Fruit fly (Drosophila melanogaster): ENCODE measurements around the gene phtm.

The phtm gene

dm6 chrX:18695603-18696002 is 10.0 kb downstream of the phtm start:
- TF ChIP-seq pad (GFP tag; optimal IDR thresholded peaks at IDR 0.05), result no peak
- no peak for TF ChIP-seq tj (GFP tag; optimal IDR thresholded peaks at IDR 0.05)
- no peak for TF ChIP-seq CG5204 (GFP tag; optimal IDR thresholded peaks at IDR 0.05)
- no peak for TF ChIP-seq CG12768 (GFP tag; optimal IDR thresholded peaks at IDR 0.05)
- TF ChIP-seq cnc (optimal IDR thresholded peaks at IDR 0.05), result no peak
- no peak for TF ChIP-seq Hr96 (GFP tag; optimal IDR thresholded peaks at IDR 0.05)

- TF ChIP-seq tj (GFP tag; optimal IDR thresholded peaks at IDR 0.05) (peak; percentile 98), Hr96 (GFP tag; optimal IDR thresholded peaks at IDR 0.05) (no peak), cic (GFP tag; optimal IDR thresholded peaks at IDR 0.05) (no peak), Crg-1 (GFP tag; optimal IDR thresholded peaks at IDR 0.05) (no peak), pad (GFP tag; optimal IDR thresholded peaks at IDR 0.05) (no peak)
These were observed 13.9 kb downstream of the phtm start for dm6 chrX:18699268-18700140.

- TF ChIP-seq CG7101 (tag; optimal IDR thresholded peaks at IDR 0.05) (no peak), CG1620 (GFP tag; optimal IDR thresholded peaks at IDR 0.05) (no peak), CG11617 (GFP tag; optimal IDR thresholded peaks at IDR 0.05) (no peak), Crg-1 (GFP tag; optimal IDR thresholded peaks at IDR 0.05) (no peak), pad (GFP tag; optimal IDR thresholded peaks at IDR 0.05) (no peak), kay (GFP tag; ENCODE audit: borderline replicate concordance) (no peak), bab1 (GFP tag; optimal IDR thresholded peaks at IDR 0.05) (no peak), Clk (GFP tag; optimal IDR thresholded peaks at IDR 0.05) (no peak), Mnt (GFP tag; optimal IDR thresholded peaks at IDR 0.05) (no peak), Hr96 (GFP tag; optimal IDR thresholded peaks at IDR 0.05) (no peak)
These were observed 15.0 kb downstream of the phtm start for dm6 chrX:18700586-18700985.

- TF ChIP-seq toe (GFP tag; optimal IDR thresholded peaks at IDR 0.05) (no peak), ovo (GFP tag; optimal IDR thresholded peaks at IDR 0.05) (no peak), pad (GFP tag; optimal IDR thresholded peaks at IDR 0.05) (no peak), CG7045 (GFP tag; optimal IDR thresholded peaks at IDR 0.05) (no peak), CG33017 (tag; optimal IDR thresholded peaks at IDR 0.05) (no peak), CG1620 (GFP tag; optimal IDR thresholded peaks at IDR 0.05) (no peak), Crg-1 (GFP tag; optimal IDR thresholded peaks at IDR 0.05) (no peak), Mnt (GFP tag; optimal IDR thresholded peaks at IDR 0.05) (no peak), tj (GFP tag; optimal IDR thresholded peaks at IDR 0.05) (no peak), Hr96 (GFP tag; optimal IDR thresholded peaks at IDR 0.05) (no peak), cic (GFP tag; optimal IDR thresholded peaks at IDR 0.05) (no peak), CG5204 (GFP tag; optimal IDR thresholded peaks at IDR 0.05) (no peak), bab1 (GFP tag; optimal IDR thresholded peaks at IDR 0.05) (no peak), CG12768 (GFP tag; optimal IDR thresholded peaks at IDR 0.05) (no peak), CG14711 (tag; optimal IDR thresholded peaks at IDR 0.05) (no peak), kay (GFP tag; ENCODE audit: borderline replicate concordance) (no peak), cnc (optimal IDR thresholded peaks at IDR 0.05) (no peak)
These were observed 16.2 kb downstream of the phtm start for dm6 chrX:18701752-18702151.

- TF ChIP-seq CG1620 (GFP tag; optimal IDR thresholded peaks at IDR 0.05), result no peak
- peak; percentile 63 for TF ChIP-seq tj (GFP tag; optimal IDR thresholded peaks at IDR 0.05)
These were observed 16.7 kb downstream of the phtm start for dm6 chrX:18702245-18702644.

- no peak for TF ChIP-seq CG11617 (GFP tag; optimal IDR thresholded peaks at IDR 0.05)
- TF ChIP-seq Mnt (GFP tag; optimal IDR thresholded peaks at IDR 0.05), result no peak
- TF ChIP-seq bab1 (GFP tag; optimal IDR thresholded peaks at IDR 0.05), result no peak
- TF ChIP-seq Hr96 (GFP tag; optimal IDR thresholded peaks at IDR 0.05), result no peak
- TF ChIP-seq CG33017 (tag; optimal IDR thresholded peaks at IDR 0.05), result no peak
- no peak for TF ChIP-seq CG7101 (tag; optimal IDR thresholded peaks at IDR 0.05)
- no peak for TF ChIP-seq Crg-1 (GFP tag; optimal IDR thresholded peaks at IDR 0.05)
- no peak for TF ChIP-seq CG12768 (GFP tag; optimal IDR thresholded peaks at IDR 0.05)
- no peak for TF ChIP-seq CG14711 (tag; optimal IDR thresholded peaks at IDR 0.05)
- TF ChIP-seq toe (GFP tag; optimal IDR thresholded peaks at IDR 0.05), result no peak
- no peak for TF ChIP-seq CG5204 (GFP tag; optimal IDR thresholded peaks at IDR 0.05)
- no peak for TF ChIP-seq CG1620 (GFP tag; optimal IDR thresholded peaks at IDR 0.05)
- TF ChIP-seq pad (GFP tag; optimal IDR thresholded peaks at IDR 0.05), result no peak
- no peak for TF ChIP-seq cic (GFP tag; optimal IDR thresholded peaks at IDR 0.05)
- TF ChIP-seq kay (GFP tag; ENCODE audit: borderline replicate concordance), result no peak
- TF ChIP-seq ovo (GFP tag; optimal IDR thresholded peaks at IDR 0.05), result no peak
These were observed 18.3 kb downstream of the phtm start for dm6 chrX:18703875-18704274.

dm6 chrX:18709565-18709964 is 24.0 kb downstream of the phtm start, which contains the start of gene Cyp308a1:
Gene Cyp308a1, plus strand, starts transcription at chrX:18709865.
- TF ChIP-seq CG1620 (GFP tag; optimal IDR thresholded peaks at IDR 0.05) (no peak), CG12768 (GFP tag; optimal IDR thresholded peaks at IDR 0.05) (no peak), CG11617 (GFP tag; optimal IDR thresholded peaks at IDR 0.05) (no peak), Crg-1 (GFP tag; optimal IDR thresholded peaks at IDR 0.05) (no peak), CG33017 (tag; optimal IDR thresholded peaks at IDR 0.05) (no peak), Mnt (GFP tag; optimal IDR thresholded peaks at IDR 0.05) (no peak), CG7101 (tag; optimal IDR thresholded peaks at IDR 0.05) (no peak), pad (GFP tag; optimal IDR thresholded peaks at IDR 0.05) (no peak), Clk (GFP tag; optimal IDR thresholded peaks at IDR 0.05) (no peak), ovo (GFP tag; optimal IDR thresholded peaks at IDR 0.05) (no peak), Hr96 (GFP tag; optimal IDR thresholded peaks at IDR 0.05) (no peak), CG14711 (tag; optimal IDR thresholded peaks at IDR 0.05) (no peak), cic (GFP tag; optimal IDR thresholded peaks at IDR 0.05) (no peak), bab1 (GFP tag; optimal IDR thresholded peaks at IDR 0.05) (no peak), cnc (optimal IDR thresholded peaks at IDR 0.05) (no peak), kay (GFP tag; ENCODE audit: borderline replicate concordance) (no peak), toe (GFP tag; optimal IDR thresholded peaks at IDR 0.05) (no peak)

All from whole organism, adult.